Fruit fly (Drosophila melanogaster): ENCODE measurements around the gene CG9259.

The CG9259 gene

dm6 chr2L:21096448-21096994, 7.3 kb downstream of the CG9259 start, which contains the start of gene CG34136:
Gene CG34136, plus strand, starts transcription at chr2L:21096922.
- TF ChIP-seq Atf3 (GFP tag; optimal IDR thresholded peaks at IDR 0.05) (no peak), hkb (optimal IDR thresholded peaks at IDR 0.05) (no peak), hkb (GFP tag; IDR thresholded peaks at IDR 0.05) (peak; percentile 49; the same call in 1 of the 2 replicates), org-1 (GFP tag; optimal IDR thresholded peaks at IDR 0.05) (peak; percentile 33), croc (GFP tag; conservative IDR thresholded peaks at IDR 0.05) (no peak), pros (GFP tag; optimal IDR thresholded peaks at IDR 0.05) (peak; percentile 59), CG11723 (GFP tag; optimal IDR thresholded peaks at IDR 0.05) (no peak), CG6791 (GFP tag; IDR thresholded peaks at IDR 0.05; ENCODE audit: partially characterized antibody) (0 out of 3 replicates have a peak, but pooled peaks have one; percentile 35), fd64A (GFP tag; optimal IDR thresholded peaks at IDR 0.05) (no peak), chif (GFP tag; optimal IDR thresholded peaks at IDR 0.05) (no peak), zf30C (GFP tag; optimal IDR thresholded peaks at IDR 0.05) (no peak), caup (GFP tag; optimal IDR thresholded peaks at IDR 0.05; ENCODE audit: severe bottlenecking) (no peak), Hr78 (GFP tag; optimal IDR thresholded peaks at IDR 0.05) (peak in 1 of 2 experiments; percentile 66), CG1832 (GFP tag; optimal IDR thresholded peaks at IDR 0.05) (no peak), Ets97D (GFP tag; optimal IDR thresholded peaks at IDR 0.05) (no peak), MTF-1 (GFP tag; optimal IDR thresholded peaks at IDR 0.05; ENCODE audit: borderline replicate concordance) (no peak), CG9817 (tag; optimal IDR thresholded peaks at IDR 0.05) (no peak), Poxn (GFP tag; IDR thresholded peaks at IDR 0.05) (no peak), CG15601 (tag; optimal IDR thresholded peaks at IDR 0.05) (no peak), nom (GFP tag; optimal IDR thresholded peaks at IDR 0.05) (peak; percentile 85), ssp (GFP tag; IDR thresholded peaks at IDR 0.05) (no peak), CG32767 (GFP tag; IDR thresholded peaks at IDR 0.05) (no peak), CG32532 (GFP tag; IDR thresholded peaks at IDR 0.05) (no peak; the same call in 1 of the 2 replicates), sug (tag; optimal IDR thresholded peaks at IDR 0.05) (no peak), Hmr (GFP tag; optimal IDR thresholded peaks at IDR 0.05) (peak; percentile 31), Rfx (GFP tag; IDR thresholded peaks at IDR 0.05) (no peak), MBD-R2 (GFP tag; IDR thresholded peaks at IDR 0.05) (peak; percentile 6; the same call in 1 of the 2 replicates), CG11085 (GFP tag; IDR thresholded peaks at IDR 0.05) (no peak), CG18764 (GFP tag; optimal IDR thresholded peaks at IDR 0.05) (peak; percentile 31), CG33557 (GFP tag; optimal IDR thresholded peaks at IDR 0.05) (no peak), chn (GFP tag; optimal IDR thresholded peaks at IDR 0.05) (peak; percentile 81), slbo (GFP tag; IDR thresholded peaks at IDR 0.05) (peak; percentile 60), Lim3 (GFP tag; IDR thresholded peaks at IDR 0.05) (no peak), ci (GFP tag; IDR thresholded peaks at IDR 0.05) (peak; percentile 29; the same call in 1 of the 3 replicates), Adf1 (GFP tag; IDR thresholded peaks at IDR 0.05) (no peak), CG15514 (GFP tag; optimal IDR thresholded peaks at IDR 0.05) (peak; percentile 41), CG31224 (GFP tag; IDR thresholded peaks at IDR 0.05) (no peak), ERR (GFP tag; optimal IDR thresholded peaks at IDR 0.05) (no peak), pnt (GFP tag; optimal IDR thresholded peaks at IDR 0.05) (no peak), CG13287 (GFP tag; IDR thresholded peaks at IDR 0.05; ENCODE audit: partially characterized antibody) (no peak), Sox102F (GFP tag; optimal IDR thresholded peaks at IDR 0.05) (peak; percentile 56), CG3995 (GFP tag; optimal IDR thresholded peaks at IDR 0.05) (no peak), CG7963 (GFP tag; IDR thresholded peaks at IDR 0.05; ENCODE audit: partially characterized antibody) (no peak), emc (GFP tag; optimal IDR thresholded peaks at IDR 0.05) (no peak), klu (GFP tag; IDR thresholded peaks at IDR 0.05) (no peak), Camta (GFP tag; optimal IDR thresholded peaks at IDR 0.05) (no peak), Dref (GFP tag; IDR thresholded peaks at IDR 0.05) (no peak), YL-1 (GFP tag; optimal IDR thresholded peaks at IDR 0.05) (no peak), CG33213 (GFP tag; optimal IDR thresholded peaks at IDR 0.05) (no peak), fd102C (GFP tag; optimal IDR thresholded peaks at IDR 0.05) (no peak)

Data from whole organism, embryonic.